Fruit fly (Drosophila melanogaster): ENCODE results near the gene Slc25A46b.

The Slc25A46b gene

dm6 chr2L:18121367-18122230 is 25.2 kb downstream of the Slc25A46b start (continued):
- peak; percentile 34; the same call in 1 of the 2 replicates for TF ChIP-seq esg (GFP tag; conservative IDR thresholded peaks at IDR 0.05)
- no peak for TF ChIP-seq CG6765 (GFP tag; optimal IDR thresholded peaks at IDR 0.05)
- TF ChIP-seq amos (GFP tag; IDR thresholded peaks at IDR 0.05; ENCODE audit: partially characterized antibody): no peak
- TF ChIP-seq CG17328 (GFP tag; IDR thresholded peaks at IDR 0.05): peak; percentile 48; the same call in 1 of the 2 replicates
- TF ChIP-seq fd96Cb (tag; optimal IDR thresholded peaks at IDR 0.05): peak; percentile 44
- TF ChIP-seq CHES-1-like (GFP tag; optimal IDR thresholded peaks at IDR 0.05): peak; percentile 3
- TF ChIP-seq CG17568 (GFP tag; optimal IDR thresholded peaks at IDR 0.05): no peak
- 0 out of 2 replicates have a peak, but pooled peaks have one; percentile 38 for TF ChIP-seq CG3847 (GFP tag; IDR thresholded peaks at IDR 0.05)
- peak; percentile 57 for TF ChIP-seq Abd-B (GFP tag; optimal IDR thresholded peaks at IDR 0.05)
- no peak for TF ChIP-seq phol (tag; optimal IDR thresholded peaks at IDR 0.05)
- no peak for TF ChIP-seq cas (GFP tag; IDR thresholded peaks at IDR 0.05)
- TF ChIP-seq CG1233 (GFP tag; optimal IDR thresholded peaks at IDR 0.05): peak; percentile 22
- TF ChIP-seq pb (GFP tag; optimal IDR thresholded peaks at IDR 0.05): peak; percentile 29
- peak; percentile 16 for TF ChIP-seq Dad (GFP tag; optimal IDR thresholded peaks at IDR 0.05)
- no peak for TF ChIP-seq exex (tag; optimal IDR thresholded peaks at IDR 0.05)
- TF ChIP-seq gce (GFP tag; IDR thresholded peaks at IDR 0.05): no peak
- no peak for TF ChIP-seq repo (GFP tag; optimal IDR thresholded peaks at IDR 0.05)
- TF ChIP-seq sc (optimal IDR thresholded peaks at IDR 0.05): no peak
- TF ChIP-seq sc (GFP tag; optimal IDR thresholded peaks at IDR 0.05): no peak
- TF ChIP-seq CG11504 (tag; optimal IDR thresholded peaks at IDR 0.05): peak; percentile 52
- TF ChIP-seq CG13287 (GFP tag; IDR thresholded peaks at IDR 0.05; ENCODE audit: partially characterized antibody): no peak
- no peak for TF ChIP-seq Deaf1 (tag; optimal IDR thresholded peaks at IDR 0.05)
- TF ChIP-seq Elba2 (GFP tag; optimal IDR thresholded peaks at IDR 0.05): no peak
- TF ChIP-seq maf-S (GFP tag; optimal IDR thresholded peaks at IDR 0.05): no peak
- TF ChIP-seq insv (GFP tag; optimal IDR thresholded peaks at IDR 0.05): no peak
- TF ChIP-seq onecut (GFP tag; IDR thresholded peaks at IDR 0.05): no peak
- no peak for TF ChIP-seq Adf1 (GFP tag; IDR thresholded peaks at IDR 0.05)
- no peak for TF ChIP-seq bbx (GFP tag; IDR thresholded peaks at IDR 0.05; ENCODE audit: partially characterized antibody)
- TF ChIP-seq HmgD (GFP tag; optimal IDR thresholded peaks at IDR 0.05): no peak
- no peak for TF ChIP-seq Trl (optimal IDR thresholded peaks at IDR 0.05)
- peak; percentile 37 for TF ChIP-seq Trl (GFP tag; optimal IDR thresholded peaks at IDR 0.05)
- peak; percentile 78 for TF ChIP-seq lbe (GFP tag; optimal IDR thresholded peaks at IDR 0.05)
- TF ChIP-seq CG34376 (GFP tag; optimal IDR thresholded peaks at IDR 0.05): no peak
- TF ChIP-seq CG1529 (GFP tag; optimal IDR thresholded peaks at IDR 0.05): no peak
- peak; percentile 55 for TF ChIP-seq lmd (GFP tag; IDR thresholded peaks at IDR 0.05)
- TF ChIP-seq CG17186 (GFP tag; optimal IDR thresholded peaks at IDR 0.05): no peak
- TF ChIP-seq ash1 (GFP tag; optimal IDR thresholded peaks at IDR 0.05): no peak
- TF ChIP-seq CG15696 (tag; optimal IDR thresholded peaks at IDR 0.05): no peak
- no peak for TF ChIP-seq pfk (GFP tag; optimal IDR thresholded peaks at IDR 0.05)
- TF ChIP-seq CG6854 (GFP tag; optimal IDR thresholded peaks at IDR 0.05): no peak
- TF ChIP-seq HLHmδ (GFP tag; optimal IDR thresholded peaks at IDR 0.05): no peak
- TF ChIP-seq Atf6 (GFP tag; IDR thresholded peaks at IDR 0.05): no peak
- TF ChIP-seq CG8944 (GFP tag; optimal IDR thresholded peaks at IDR 0.05): peak; percentile 33
- TF ChIP-seq B-H1 (GFP tag; IDR thresholded peaks at IDR 0.05): no peak
- peak; percentile 45 for TF ChIP-seq Oli (tag; optimal IDR thresholded peaks at IDR 0.05)
- peak; percentile 35 for TF ChIP-seq CG18262 (tag; optimal IDR thresholded peaks at IDR 0.05)
- TF ChIP-seq dm (GFP tag; optimal IDR thresholded peaks at IDR 0.05): no peak
- TF ChIP-seq sr (GFP tag; IDR thresholded peaks at IDR 0.05): no peak
- TF ChIP-seq Nf-YC (tag; optimal IDR thresholded peaks at IDR 0.05): no peak
- no peak for TF ChIP-seq br (optimal IDR thresholded peaks at IDR 0.05)

Data from whole organism, embryonic.